Worm (Caenorhabditis elegans) whole organism, midembryonic: ENCODE measurements around the gene nspg-3.

Experiments
- T22C8.4 ChIP-seq: fragments of 200-800 bp; sonication (Bioruptor generic); IDR thresholded peaks from 2 replicates; pipeline ENCODE4 v1.3.6; 2022; ENCODE audit warnings: missing genetic modification characterization, missing compliant biosample characterization
- cog-1 ChIP-seq: sonication (generic microtip); optimal IDR thresholded peaks from 2 replicates; lab custom pipeline; 2016; ENCODE audit warnings: missing genetic modification characterization, missing compliant biosample characterization
- flt-1 ChIP-seq: fragments of 200-800 bp; sonication (Bioruptor generic); IDR thresholded peaks from 2 replicates; pipeline ENCODE4 v1.3.6; 2022; ENCODE audit warnings: missing genetic modification characterization, missing compliant biosample characterization
- klf-2 ChIP-seq: fragments of 200-800 bp; sonication (Bioruptor generic); conservative IDR thresholded peaks from 2 replicates; pipeline ENCODE4 v1.3.6; 2022; ENCODE audit warnings: missing genetic modification reagents, missing genetic modification characterization, missing compliant biosample characterization
- med-1 ChIP-seq: sonication (generic microtip); optimal IDR thresholded peaks from 2 replicates; lab custom pipeline; 2017; ENCODE audit warnings: missing genetic modification characterization, mild to moderate bottlenecking, missing compliant biosample characterization, antibody characterized with exemption, missing genetic modification reagents; ENCODE audit not compliant: insufficient read depth
- ztf-23 ChIP-seq: fragments of 200-800 bp; sonication (Bioruptor generic); IDR thresholded peaks from 2 replicates; pipeline ENCODE4 v1.3.6; 2022; ENCODE audit warnings: missing genetic modification reagents, missing genetic modification characterization, missing compliant biosample characterization
- ztf-29 ChIP-seq: fragments of 200-800 bp; sonication (Bioruptor generic); IDR thresholded peaks from 2 replicates; pipeline ENCODE4 v1.3.6; 2022; ENCODE audit warnings: missing genetic modification reagents, missing genetic modification characterization, missing compliant biosample characterization

DNA sequence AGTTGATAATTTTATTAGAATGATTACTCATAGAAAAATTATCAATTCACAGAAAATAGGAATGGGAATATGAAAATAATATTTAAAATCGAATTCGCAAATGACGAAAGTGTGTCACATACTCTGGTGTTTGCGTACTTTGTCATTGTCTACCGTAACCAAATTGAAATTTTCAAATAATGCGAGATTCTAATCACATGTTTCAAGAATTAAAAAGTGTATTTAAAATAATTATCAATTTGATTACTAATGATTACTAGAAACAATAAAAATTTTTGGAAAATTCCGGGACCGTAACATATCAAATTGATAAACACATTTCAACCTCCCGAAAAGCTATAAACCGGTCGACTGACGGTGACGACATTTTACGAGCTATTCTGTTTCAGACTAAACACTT is at the start of gene nspg-3, which contains the start of gene fbf-2:
- no peak for TF ChIP-seq klf-2
- no peak for TF ChIP-seq ztf-29
- TF ChIP-seq cog-1 (tag; lab: Kevin White, UChicago) = no peak
- TF ChIP-seq T22C8.4 (GFP tag; lab: Robert Waterston, UW) = no peak
- no peak for TF ChIP-seq med-1
- TF ChIP-seq ztf-23 (GFP tag; lab: Robert Waterston, UW) = no peak
- no peak for TF ChIP-seq flt-1
